Worm (Caenorhabditis elegans): ENCODE results near the gene Y45F10D.2.

Gene Y45F10D.2

DNA sequence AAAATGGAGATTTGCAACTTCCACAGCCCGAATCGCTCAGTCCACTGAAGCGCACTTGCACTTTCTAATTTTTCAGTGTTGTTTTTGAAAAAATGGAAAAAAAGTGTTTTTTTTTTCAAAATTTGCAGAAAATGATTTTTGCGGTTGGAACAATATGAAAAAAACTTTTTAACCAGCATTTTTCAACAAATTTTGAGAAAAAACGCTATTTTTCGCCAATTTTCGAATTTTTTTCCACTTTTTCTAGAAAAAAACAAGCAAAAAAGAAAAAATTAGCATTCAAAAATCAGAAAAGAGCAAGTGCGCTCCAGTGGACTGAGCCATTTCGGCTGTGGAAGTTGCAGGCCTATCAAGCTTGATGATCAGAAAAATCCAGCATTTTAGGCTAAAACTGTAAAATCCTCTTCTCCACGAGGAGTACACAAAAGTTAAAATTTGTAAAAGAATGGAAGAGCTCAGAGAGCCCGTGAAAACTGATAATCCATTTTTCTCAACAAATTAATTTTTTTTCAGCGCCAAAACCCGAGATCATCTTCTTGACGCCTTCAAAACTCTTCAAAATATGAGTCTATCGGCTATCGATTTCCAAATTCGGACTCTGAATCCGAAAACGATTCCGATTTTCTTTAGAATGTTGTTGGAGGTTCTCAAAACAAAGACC is 20.9 kb upstream of the Y45F10D.2 start:
- TF ChIP-seq gmeb-1 (tag; optimal IDR thresholded peaks at IDR 0.05) (no peak), skn-1 (tag; optimal IDR thresholded peaks at IDR 0.05) (no peak), ztf-4 (tag; optimal IDR thresholded peaks at IDR 0.05) (no peak), nhr-77 (tag; optimal IDR thresholded peaks at IDR 0.05) (no peak), nhr-10 (tag; optimal IDR thresholded peaks at IDR 0.05) (no peak), ama-1 (optimal IDR thresholded peaks at IDR 0.05) (peak; percentile 35), peb-1 (tag; optimal IDR thresholded peaks at IDR 0.05) (no peak), sma-9 (GFP tag; optimal IDR thresholded peaks at IDR 0.05) (no peak), sma-9 (tag; optimal IDR thresholded peaks at IDR 0.05) (no peak), nhr-25 (tag; optimal IDR thresholded peaks at IDR 0.05) (no peak), aly-2 (tag; optimal IDR thresholded peaks at IDR 0.05) (peak; percentile 57)

ce11 chrIV:13788652-13789051 is 14.2 kb upstream of the Y45F10D.2 start, which contains the start of the genes sas-6 and Y45F10D.7:
sas-6 (minus strand) TSS chrIV:13788731.
Y45F10D.7 (plus strand) TSS chrIV:13788907.
- peak; percentile 17 for TF ChIP-seq fos-1 (tag; optimal IDR thresholded peaks at IDR 0.05)
- TF ChIP-seq ceh-16 (tag; optimal IDR thresholded peaks at IDR 0.05) = no peak
- TF ChIP-seq crh-2 (tag; optimal IDR thresholded peaks at IDR 0.05) = peak; percentile 73
- TF ChIP-seq sma-3 (GFP tag; optimal IDR thresholded peaks at IDR 0.05) = peak; percentile 11
- no peak for TF ChIP-seq nhr-6 (tag; optimal IDR thresholded peaks at IDR 0.05)
- peak; percentile 86 for TF ChIP-seq gmeb-1 (tag; optimal IDR thresholded peaks at IDR 0.05)
- TF ChIP-seq lin-13 (GFP tag; optimal IDR thresholded peaks at IDR 0.05) = peak; percentile 61
- TF ChIP-seq mab-5 (tag; optimal IDR thresholded peaks at IDR 0.05) = peak; percentile 45
- peak; percentile 33 for TF ChIP-seq nhr-25 (tag; optimal IDR thresholded peaks at IDR 0.05)
- TF ChIP-seq F13H6.1 (tag; optimal IDR thresholded peaks at IDR 0.05) = no peak
- TF ChIP-seq lsy-2 (tag; optimal IDR thresholded peaks at IDR 0.05) = peak; percentile 95 to 99
- TF ChIP-seq unc-55 (GFP tag; optimal IDR thresholded peaks at IDR 0.05) = peak; percentile 88
- no peak for TF ChIP-seq nhr-77 (tag; optimal IDR thresholded peaks at IDR 0.05)
- TF ChIP-seq C34F6.9 (tag; optimal IDR thresholded peaks at IDR 0.05) = peak; percentile 77
- TF ChIP-seq nhr-129 (tag; optimal IDR thresholded peaks at IDR 0.05) = peak; percentile 86

DNA sequence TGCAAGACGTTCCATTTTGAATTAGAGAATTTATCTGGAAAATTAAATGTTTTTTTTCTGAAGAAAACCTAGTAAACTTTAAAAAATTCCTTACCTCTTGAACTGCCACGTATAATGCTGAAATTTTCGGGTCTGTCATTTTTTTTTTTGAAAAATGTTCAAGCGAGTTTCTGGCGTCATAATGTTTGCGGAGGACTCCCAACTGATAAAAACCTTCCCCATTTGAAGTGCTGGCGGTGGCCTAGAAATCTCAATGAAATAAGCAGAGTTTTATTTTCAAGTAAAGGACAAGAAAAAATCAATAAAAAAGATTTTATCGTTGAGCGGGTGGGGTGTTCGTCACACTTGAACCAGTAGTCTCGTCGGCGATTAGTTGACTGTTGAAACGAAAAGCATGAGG is 12.2 kb upstream of the Y45F10D.2 start, which contains the start of gene icap-1:
Gene icap-1, minus strand, starts transcription at position 272 of the 400 bp plus-strand sequence.
- TF ChIP-seq ztf-11 (tag; optimal IDR thresholded peaks at IDR 0.05) (no peak), elt-3 (tag; optimal IDR thresholded peaks at IDR 0.05) (no peak), sem-4 (tag; optimal IDR thresholded peaks at IDR 0.05) (no peak), snpc-4 (tag; optimal IDR thresholded peaks at IDR 0.05) (no peak), fos-1 (tag; optimal IDR thresholded peaks at IDR 0.05) (peak; percentile 58), mbf-1 (tag; optimal IDR thresholded peaks at IDR 0.05) (no peak), lin-13 (GFP tag; optimal IDR thresholded peaks at IDR 0.05) (no peak), crh-2 (tag; optimal IDR thresholded peaks at IDR 0.05) (peak; percentile 22), unc-55 (GFP tag; optimal IDR thresholded peaks at IDR 0.05) (peak; percentile 10)

ce11 chrIV:13785545-13785944 is 11.1 kb upstream of the Y45F10D.2 start, which contains the start of gene lact-9:
lact-9 (minus strand) TSS chrIV:13785645.
- TF ChIP-seq nhr-12 (tag; optimal IDR thresholded peaks at IDR 0.05) = no peak
- no peak for TF ChIP-seq ztf-11 (tag; optimal IDR thresholded peaks at IDR 0.05)
- TF ChIP-seq R02D3.7 (tag; optimal IDR thresholded peaks at IDR 0.05) = no peak
- no peak for TF ChIP-seq aly-2 (tag; optimal IDR thresholded peaks at IDR 0.05)
- TF ChIP-seq sem-4 (tag; optimal IDR thresholded peaks at IDR 0.05) = no peak
- no peak for TF ChIP-seq lin-13 (GFP tag; optimal IDR thresholded peaks at IDR 0.05)
- no peak for TF ChIP-seq skn-1 (tag; optimal IDR thresholded peaks at IDR 0.05)
- TF ChIP-seq lsy-2 (tag; optimal IDR thresholded peaks at IDR 0.05) = no peak
- no peak for TF ChIP-seq lin-39 (tag; optimal IDR thresholded peaks at IDR 0.05)

DNA sequence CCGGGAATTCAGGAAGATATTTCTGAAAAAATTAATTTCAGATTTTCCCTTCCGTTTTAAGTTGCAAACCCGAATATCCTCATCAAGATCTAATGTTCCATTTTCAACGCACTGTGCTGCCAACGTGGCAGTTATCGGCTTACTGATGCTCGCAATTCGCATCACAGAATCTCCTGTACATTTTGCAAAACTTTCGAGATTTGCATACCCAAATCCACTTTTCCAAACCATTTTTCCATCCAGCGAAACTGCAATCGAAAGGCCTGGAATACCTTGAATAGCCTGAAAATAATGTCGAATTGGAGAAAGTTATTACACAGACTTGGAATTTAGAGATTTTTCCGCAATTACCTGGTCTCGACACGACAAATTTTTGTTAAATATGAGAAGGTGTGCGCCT is 10.3 kb upstream of the Y45F10D.2 start:
- no peak for TF ChIP-seq zag-1 (tag; optimal IDR thresholded peaks at IDR 0.05)
- TF ChIP-seq ama-1 (optimal IDR thresholded peaks at IDR 0.05) = peak; percentile 17
- peak; percentile 44 for TF ChIP-seq nhr-129 (tag; optimal IDR thresholded peaks at IDR 0.05)

All from whole organism, L2 larva.